Fruit fly (Drosophila melanogaster): ENCODE results near the gene CG43784.
"Not testable (repeated sequence)": the region's sequence is repeated elsewhere in the genome, so short reads cannot be mapped to it uniquely, and the experiment has no call there.

DNA sequence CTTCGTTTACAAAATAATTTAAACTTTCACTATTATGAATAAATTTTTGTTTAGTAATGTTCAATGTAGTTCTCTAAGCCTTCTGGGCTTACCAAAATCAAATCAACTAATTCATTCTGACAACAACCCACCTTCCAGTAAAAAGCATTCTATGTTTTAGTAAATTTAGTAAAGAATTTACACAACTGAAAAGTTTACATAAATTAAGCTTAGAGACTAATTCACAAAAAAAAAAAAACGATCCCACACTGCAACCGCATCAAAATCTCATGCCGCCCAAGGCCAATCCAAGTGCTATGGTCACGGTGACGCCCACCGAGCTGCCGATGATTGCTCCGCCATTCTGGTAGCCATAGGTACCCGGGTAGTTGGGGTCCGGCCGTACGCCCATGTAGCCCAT, 37.8 kb downstream of the CG43784 start, which contains the start of gene CG45488:
- not testable (repeated sequence) for TF ChIP-seq dac (GFP tag; optimal IDR thresholded peaks at IDR 0.05); OdsH (GFP tag; optimal IDR thresholded peaks at IDR 0.05); CG16779 (tag; optimal IDR thresholded peaks at IDR 0.05); Smox (GFP tag; optimal IDR thresholded peaks at IDR 0.05); salr (GFP tag; optimal IDR thresholded peaks at IDR 0.05); CG10631 (GFP tag; optimal IDR thresholded peaks at IDR 0.05); eg (GFP tag; IDR thresholded peaks at IDR 0.05); CG11762 (GFP tag; optimal IDR thresholded peaks at IDR 0.05; ENCODE audit: insufficient read depth)

Data from whole organism, prepupa.